Worm (Caenorhabditis elegans) whole organism, L2 larva: ENCODE results near the gene ncs-1.

Experiments used
- C34F6.9 ChIP-seq: fragments of 150-350 bp; optimal IDR thresholded peaks from 2 replicates; lab custom pipeline; 2014; ENCODE audit warnings: missing biosample characterization, missing genetic modification characterization
- F13H6.1 ChIP-seq: sonication (generic microtip); optimal IDR thresholded peaks from 2 replicates; lab custom pipeline; 2016; ENCODE audit warnings: missing genetic modification characterization, missing compliant biosample characterization
- R02D3.7 ChIP-seq: fragments of 150-350 bp; optimal IDR thresholded peaks from 2 replicates; lab custom pipeline; 2014; ENCODE audit warnings: missing biosample characterization, missing genetic modification characterization
- Y55F3AM.14 ChIP-seq: fragments of 200-800 bp; sonication (Bioruptor generic); optimal IDR thresholded peaks from 2 replicates; lab custom pipeline; 2018; ENCODE audit warnings: mild to moderate bottlenecking, missing genetic modification characterization, missing compliant biosample characterization
- ZK546.5 ChIP-seq: sonication (generic microtip); optimal IDR thresholded peaks from 2 replicates; lab custom pipeline; 2017; ENCODE audit warnings: missing biosample characterization, missing genetic modification characterization
- alr-1 ChIP-seq: fragments of 150-350 bp; optimal IDR thresholded peaks from 2 replicates; lab custom pipeline; 2014; ENCODE audit warnings: missing biosample characterization, missing genetic modification characterization
- aly-2 ChIP-seq: fragments of 150-350 bp; optimal IDR thresholded peaks from 2 replicates; lab custom pipeline; 2014; ENCODE audit warnings: missing biosample characterization, missing genetic modification characterization
- ama-1 ChIP-seq: fragments of 150-350 bp; optimal IDR thresholded peaks from 2 replicates; lab custom pipeline; 2018; ENCODE audit warnings: inconsistent platforms
- ceh-16 ChIP-seq: fragments of 150-350 bp; optimal IDR thresholded peaks from 2 replicates; lab custom pipeline; 2014; ENCODE audit warnings: missing biosample characterization, missing genetic modification characterization
- ceh-82 ChIP-seq: fragments of 150-350 bp; optimal IDR thresholded peaks from 2 replicates; lab custom pipeline; 2014; ENCODE audit warnings: missing biosample characterization, missing genetic modification characterization
- crh-2 ChIP-seq: sonication (generic microtip); optimal IDR thresholded peaks from 2 replicates; lab custom pipeline; 2017; ENCODE audit warnings: missing biosample characterization, missing genetic modification characterization
- dmd-4 ChIP-seq: sonication (generic microtip); optimal IDR thresholded peaks from 2 replicates; lab custom pipeline; 2017; ENCODE audit warnings: missing biosample characterization, missing genetic modification characterization
- egl-27 ChIP-seq: sonication (generic microtip); optimal IDR thresholded peaks from 3 replicates; lab custom pipeline; 2017; ENCODE audit warnings: missing biosample characterization, missing genetic modification reagents, missing genetic modification characterization
- elt-3 ChIP-seq: sonication (generic microtip); optimal IDR thresholded peaks from 2 replicates; lab custom pipeline; 2017; ENCODE audit warnings: missing biosample characterization, missing genetic modification characterization
- gmeb-1 ChIP-seq: fragments of 150-350 bp; optimal IDR thresholded peaks from 2 replicates; lab custom pipeline; 2014; ENCODE audit warnings: missing biosample characterization, missing genetic modification characterization
- lin-13 ChIP-seq: fragments of 150-350 bp; optimal IDR thresholded peaks from 2 replicates; lab custom pipeline; 2014; ENCODE audit warnings: missing biosample characterization, missing genetic modification reagents, missing genetic modification characterization
- lsy-2 ChIP-seq, 2 experiments: fragments of 150-350 bp in 1 of 2; sonication (generic microtip) in 1 of 2; optimal IDR thresholded peaks; 2 replicates each; lab custom pipeline; 2014 to 2017; ENCODE audit warnings: missing biosample characterization in 2 of 2, missing genetic modification characterization in 2 of 2
- mab-5 ChIP-seq: fragments of 150-350 bp; optimal IDR thresholded peaks from 2 replicates; lab custom pipeline; 2014; ENCODE audit warnings: missing biosample characterization, missing genetic modification characterization
- mbf-1 ChIP-seq: sonication (generic microtip); optimal IDR thresholded peaks from 2 replicates; lab custom pipeline; 2017; ENCODE audit warnings: missing biosample characterization, missing genetic modification characterization
- mdl-1 ChIP-seq, 2 experiments: fragments of 150-350 bp in 1 of 2; sonication (generic microtip) in 1 of 2; optimal IDR thresholded peaks; 2 replicates each; lab custom pipeline; 2017; ENCODE audit warnings: missing biosample characterization in 2 of 2, missing genetic modification characterization in 2 of 2
- nhr-10 ChIP-seq: sonication (generic microtip); optimal IDR thresholded peaks from 2 replicates; lab custom pipeline; 2017; ENCODE audit warnings: missing biosample characterization, missing genetic modification characterization
- nhr-12 ChIP-seq: fragments of 150-350 bp; optimal IDR thresholded peaks from 2 replicates; lab custom pipeline; 2014; ENCODE audit warnings: missing biosample characterization, missing genetic modification characterization
- nhr-129 ChIP-seq: fragments of 150-350 bp; optimal IDR thresholded peaks from 2 replicates; lab custom pipeline; 2014; ENCODE audit warnings: missing biosample characterization, missing genetic modification characterization
- nhr-21 ChIP-seq: fragments of 150-350 bp; optimal IDR thresholded peaks from 2 replicates; lab custom pipeline; 2014; ENCODE audit warnings: missing biosample characterization, missing genetic modification characterization
- nhr-23 ChIP-seq: fragments of 150-350 bp; optimal IDR thresholded peaks from 2 replicates; lab custom pipeline; 2014; ENCODE audit warnings: missing biosample characterization, missing genetic modification reagents, missing genetic modification characterization
- nhr-237 ChIP-seq: fragments of 150-350 bp; optimal IDR thresholded peaks from 2 replicates; lab custom pipeline; 2014; ENCODE audit warnings: missing biosample characterization, missing genetic modification characterization
- nhr-25 ChIP-seq: fragments of 150-350 bp; sonication (generic microtip); optimal IDR thresholded peaks from 3 replicates; lab custom pipeline; 2014; ENCODE audit warnings: missing biosample characterization, missing genetic modification characterization
- nhr-6 ChIP-seq: fragments of 150-350 bp; optimal IDR thresholded peaks from 2 replicates; lab custom pipeline; 2014; ENCODE audit warnings: missing biosample characterization, missing genetic modification characterization
- nhr-77 ChIP-seq: fragments of 150-350 bp; optimal IDR thresholded peaks from 2 replicates; lab custom pipeline; 2014; ENCODE audit warnings: missing biosample characterization, missing genetic modification characterization
- peb-1 ChIP-seq: fragments of 150-350 bp; optimal IDR thresholded peaks from 2 replicates; lab custom pipeline; 2014; ENCODE audit warnings: missing biosample characterization, missing genetic modification characterization
- skn-1 ChIP-seq: sonication (generic microtip); optimal IDR thresholded peaks from 2 replicates; lab custom pipeline; 2017; ENCODE audit warnings: missing biosample characterization, missing genetic modification characterization
- sma-3 ChIP-seq: sonication (generic microtip); optimal IDR thresholded peaks from 2 replicates; lab custom pipeline; 2016; ENCODE audit warnings: missing genetic modification reagents, missing genetic modification characterization, missing compliant biosample characterization
- sma-9 ChIP-seq, 2 experiments: fragments of 150-350 bp in 1 of 2; sonication (generic microtip) in 1 of 2; optimal IDR thresholded peaks; 2 replicates each; lab custom pipeline; 2014 to 2016; ENCODE audit warnings: missing genetic modification characterization in 2 of 2, mild to moderate bottlenecking in 1 of 2, missing biosample characterization in 1 of 2, missing compliant biosample characterization in 1 of 2, missing genetic modification reagents in 1 of 2, moderate library complexity in 1 of 2
- snpc-4 ChIP-seq: fragments of 150-350 bp; optimal IDR thresholded peaks from 2 replicates; lab custom pipeline; 2014; ENCODE audit warnings: missing biosample characterization, missing genetic modification characterization
- unc-39 ChIP-seq: fragments of 150-350 bp; optimal IDR thresholded peaks from 2 replicates; lab custom pipeline; 2014; ENCODE audit warnings: missing biosample characterization, missing genetic modification characterization
- unc-55 ChIP-seq: fragments of 150-350 bp; sonication (generic microtip); optimal IDR thresholded peaks from 3 replicates; lab custom pipeline; 2014; ENCODE audit warnings: missing biosample characterization, missing genetic modification reagents, missing genetic modification characterization
- zag-1 ChIP-seq: fragments of 150-350 bp; optimal IDR thresholded peaks from 2 replicates; lab custom pipeline; 2014; ENCODE audit warnings: missing biosample characterization, missing genetic modification characterization
- ztf-1 ChIP-seq: fragments of 200-800 bp; sonication (Bioruptor generic); conservative IDR thresholded peaks from 2 replicates; pipeline ENCODE4 v1.3.6; 2022; ENCODE audit warnings: missing genetic modification characterization, missing compliant biosample characterization
- ztf-11 ChIP-seq: sonication (generic microtip); optimal IDR thresholded peaks from 2 replicates; lab custom pipeline; 2017; ENCODE audit warnings: missing biosample characterization, missing genetic modification characterization
- ztf-4 ChIP-seq: fragments of 150-350 bp; optimal IDR thresholded peaks from 2 replicates; lab custom pipeline; 2014; ENCODE audit warnings: missing biosample characterization, missing genetic modification characterization

The ncs-1 gene

DNA sequence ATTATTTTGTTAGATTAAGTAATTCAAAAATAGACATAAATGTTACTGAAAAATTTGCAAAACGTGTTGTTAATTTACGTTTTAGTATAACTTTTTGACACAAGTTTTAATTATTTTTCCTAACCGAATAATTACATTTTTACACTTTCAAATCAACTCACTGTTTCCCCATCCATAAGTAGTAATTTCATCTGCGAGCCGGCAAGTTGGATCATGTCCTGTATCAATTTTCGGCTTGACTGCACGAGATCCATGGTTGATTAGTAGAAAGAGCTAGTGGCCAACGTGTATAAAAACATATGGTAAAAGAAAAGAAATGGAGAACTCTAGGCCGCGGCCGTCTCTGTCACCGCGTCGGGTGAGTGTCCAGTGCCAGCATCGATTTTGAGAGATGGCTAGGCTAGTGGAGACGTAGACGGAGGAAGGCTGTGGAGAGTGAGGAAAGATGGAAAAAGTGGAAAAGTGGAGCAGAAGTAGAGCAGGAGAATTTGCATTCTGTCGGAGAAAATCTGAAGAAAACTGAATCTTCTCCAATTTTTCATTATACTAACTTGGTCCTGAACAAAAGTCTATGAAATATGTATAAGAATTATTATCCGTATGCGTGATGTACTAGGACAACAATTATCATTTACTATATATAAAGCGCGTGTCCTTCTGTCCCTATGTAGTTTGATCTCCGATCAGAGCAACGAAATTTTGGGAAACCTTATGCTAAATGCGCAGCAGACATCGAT, 11.6 kb upstream of the ncs-1 start, which contains the start of gene vps-45 (continued):
- no peak for TF ChIP-seq ztf-1 (GFP tag; lab: Robert Waterston, UW)

ce11 chrX:970072-970471, 7.0 kb upstream of the ncs-1 start, which contains the start of gene C44C1.6:
C44C1.6 (minus strand) TSS chrX:970270.
- TF ChIP-seq nhr-129 (tag; lab: Kevin White, UChicago) (peak; percentile 31), ztf-1 (GFP tag; lab: Robert Waterston, UW) (no peak), sma-3 (peak; percentile 42)

DNA sequence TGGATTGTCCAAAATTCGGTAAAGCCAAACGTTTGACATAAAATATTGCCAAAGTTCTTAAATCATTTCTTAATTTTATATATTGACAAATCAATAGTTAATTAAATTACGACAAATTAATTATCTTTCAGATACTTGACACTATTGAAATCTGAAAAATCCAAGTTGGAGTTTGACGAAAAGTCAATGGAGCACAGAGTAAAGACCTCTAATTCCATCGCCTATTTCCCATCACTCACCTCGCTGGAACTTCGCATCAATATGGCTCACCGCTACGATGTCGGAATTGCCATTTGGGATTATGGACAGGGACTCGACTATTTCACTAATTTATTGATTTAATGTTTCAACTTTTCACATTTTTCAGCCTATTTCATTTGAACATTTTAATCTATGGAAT, 2.9 kb downstream of the ncs-1 start:
- no peak for TF ChIP-seq peb-1
- TF ChIP-seq unc-39: no peak
- no peak for TF ChIP-seq nhr-237
- TF ChIP-seq ceh-16: no peak
- no peak for TF ChIP-seq sma-9 (GFP tag; optimal IDR thresholded peaks at IDR 0.05; lab: Kevin White, UChicago)
- no peak for TF ChIP-seq sma-9 (tag; optimal IDR thresholded peaks at IDR 0.05; lab: Kevin White, UChicago)
- TF ChIP-seq crh-2 (tag; lab: Kevin White, UChicago): no peak
- TF ChIP-seq ama-1 (lab: Kevin White, UChicago): no peak
- no peak for TF ChIP-seq egl-27 (tag; lab: Kevin White, UChicago)
- TF ChIP-seq unc-55 (GFP tag; lab: Kevin White, UChicago): no peak
- no peak for TF ChIP-seq alr-1 (tag; lab: Kevin White, UChicago)
- no peak for TF ChIP-seq snpc-4

DNA sequence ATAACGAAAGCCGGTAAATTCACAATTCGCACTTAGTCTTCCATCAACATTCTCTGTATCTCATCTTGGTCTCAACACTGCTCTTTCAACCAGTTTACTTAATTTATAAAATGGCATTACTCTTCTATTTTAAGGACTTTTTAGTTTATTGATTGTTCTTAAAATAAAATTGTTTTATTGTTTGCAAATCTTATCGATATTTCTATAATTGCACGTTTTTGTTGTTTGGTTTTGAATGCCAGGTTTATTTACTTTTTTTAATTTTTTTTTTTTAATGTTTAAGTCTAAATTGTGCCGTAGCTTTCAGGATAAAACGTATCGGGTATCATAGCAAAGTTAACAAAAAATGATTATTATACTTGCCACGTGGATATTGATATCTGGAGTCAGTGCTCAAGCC, 5.5 kb downstream of the ncs-1 start, which contains the start of gene chil-10:
TSS of gene chil-10 (plus strand) at position 301 of the 400 bp plus-strand sequence.
- TF ChIP-seq ama-1 (lab: Kevin White, UChicago): no peak
- no peak for TF ChIP-seq R02D3.7 (tag; lab: Kevin White, UChicago)
- no peak for TF ChIP-seq alr-1 (tag; lab: Kevin White, UChicago)
- TF ChIP-seq mdl-1 (tag; optimal IDR thresholded peaks at IDR 0.05; lab: Kevin White, UChicago): no peak
- TF ChIP-seq aly-2 (tag; lab: Kevin White, UChicago): no peak
- TF ChIP-seq ztf-1 (GFP tag; lab: Robert Waterston, UW): no peak
- TF ChIP-seq elt-3 (tag; lab: Kevin White, UChicago): no peak
- TF ChIP-seq unc-39: no peak

- TF ChIP-seq nhr-10 (no peak), ceh-82 (tag; lab: Kevin White, UChicago) (no peak), F13H6.1 (tag; lab: Kevin White, UChicago) (no peak), nhr-25 (no peak), sma-3 (no peak), egl-27 (tag; lab: Kevin White, UChicago) (no peak), gmeb-1 (tag; lab: Kevin White, UChicago) (no peak), skn-1 (tag; lab: Kevin White, UChicago) (no peak), ceh-16 (no peak), nhr-21 (tag; lab: Kevin White, UChicago) (no peak), nhr-6 (no peak), lsy-2 (tag; optimal IDR thresholded peaks at IDR 0.05; lab: Kevin White, UChicago) (peak in 1 of 2 experiments; percentile 41), C34F6.9 (tag; lab: Kevin White, UChicago) (peak; percentile 55), unc-39 (no peak), mab-5 (tag; lab: Kevin White, UChicago) (no peak), sma-9 (GFP tag; optimal IDR thresholded peaks at IDR 0.05; lab: Kevin White, UChicago) (peak; percentile 30), sma-9 (tag; optimal IDR thresholded peaks at IDR 0.05; lab: Kevin White, UChicago) (no peak), ztf-11 (tag; lab: Kevin White, UChicago) (no peak), nhr-77 (tag; lab: Kevin White, UChicago) (no peak), lin-13 (GFP tag; lab: Kevin White, UChicago) (peak; percentile 5), nhr-129 (tag; lab: Kevin White, UChicago) (peak; percentile 58), ztf-1 (GFP tag; lab: Robert Waterston, UW) (no peak), elt-3 (tag; lab: Kevin White, UChicago) (no peak), R02D3.7 (tag; lab: Kevin White, UChicago) (no peak), mbf-1 (tag; lab: Kevin White, UChicago) (no peak), mdl-1 (tag; optimal IDR thresholded peaks at IDR 0.05; lab: Kevin White, UChicago) (no peak), nhr-12 (no peak), aly-2 (tag; lab: Kevin White, UChicago) (no peak), snpc-4 (no peak), crh-2 (tag; lab: Kevin White, UChicago) (peak; percentile 15), ama-1 (lab: Kevin White, UChicago) (no peak), ztf-4 (tag; lab: Kevin White, UChicago) (no peak), ZK546.5 (tag; lab: Kevin White, UChicago) (no peak), dmd-4 (tag; lab: Kevin White, UChicago) (no peak), zag-1 (tag; lab: Kevin White, UChicago) (no peak), nhr-23 (no peak), Y55F3AM.14 (GFP tag; lab: Kevin White, UChicago) (no peak), unc-55 (GFP tag; lab: Kevin White, UChicago) (peak; percentile 48), alr-1 (tag; lab: Kevin White, UChicago) (no peak), peb-1 (no peak)
Measured at ce11 chrX:954499-955061, 8.5 kb downstream of the ncs-1 start, which contains the start of gene apm-3. apm-3 (plus strand) TSS chrX:954975.
